Worm (Caenorhabditis elegans): ENCODE measurements around the gene clec-239.

clec-239 gene

DNA sequence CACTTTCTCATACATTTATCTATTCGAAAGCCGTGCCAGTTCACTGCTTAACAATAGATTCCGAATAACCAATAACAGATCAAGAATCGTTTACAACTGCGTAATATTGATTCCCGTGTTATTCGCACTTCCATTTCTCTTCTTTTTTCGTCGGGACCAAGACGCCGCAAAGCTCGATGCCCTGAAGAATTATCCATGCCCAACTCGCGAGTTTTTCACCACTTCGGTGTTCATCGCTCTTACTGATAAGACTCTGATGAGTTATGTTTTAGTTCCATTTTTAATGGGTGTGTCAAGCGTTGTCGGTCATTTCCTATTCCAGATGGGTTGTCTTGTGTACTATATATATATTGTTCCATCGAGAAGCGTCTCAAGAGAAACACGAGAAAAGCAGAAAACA, 17.0 kb downstream of the clec-239 start:
- no peak for TF ChIP-seq ceh-9 (tag; optimal IDR thresholded peaks at IDR 0.05)
- TF ChIP-seq ceh-48 (tag; optimal IDR thresholded peaks at IDR 0.05), result no peak
- no peak for TF ChIP-seq nhr-11 (tag; optimal IDR thresholded peaks at IDR 0.05)
- TF ChIP-seq lim-6 (tag; optimal IDR thresholded peaks at IDR 0.05), result no peak
- TF ChIP-seq pag-3 (tag; optimal IDR thresholded peaks at IDR 0.05; ENCODE audit: borderline replicate concordance), result no peak
- no peak for TF ChIP-seq fkh-6 (tag; optimal IDR thresholded peaks at IDR 0.05)
- no peak for TF ChIP-seq elt-4 (tag; optimal IDR thresholded peaks at IDR 0.05)
- no peak for TF ChIP-seq syd-9 (tag; optimal IDR thresholded peaks at IDR 0.05)
- no peak for TF ChIP-seq sox-4 (tag; optimal IDR thresholded peaks at IDR 0.05)
- no peak for TF ChIP-seq ceh-22 (tag; optimal IDR thresholded peaks at IDR 0.05)
- TF ChIP-seq pha-2 (tag; optimal IDR thresholded peaks at IDR 0.05), result no peak
- TF ChIP-seq dmd-4 (tag; optimal IDR thresholded peaks at IDR 0.05; ENCODE audit: borderline replicate concordance), result no peak
- no peak for TF ChIP-seq C08G9.2 (tag; optimal IDR thresholded peaks at IDR 0.05)
- no peak for TF ChIP-seq tbx-7 (tag; optimal IDR thresholded peaks at IDR 0.05)
- no peak for TF ChIP-seq elt-2 (tag; optimal IDR thresholded peaks at IDR 0.05)
- no peak for TF ChIP-seq pqm-1 (tag; optimal IDR thresholded peaks at IDR 0.05)

ce11 chrV:16974919-16975318, 18.6 kb downstream of the clec-239 start, which contains the start of gene srx-54:
Gene srx-54 (plus strand): TSS chrV:16975219.
- no peak for TF ChIP-seq ceh-19 (GFP tag; optimal IDR thresholded peaks at IDR 0.05)
- no peak for TF ChIP-seq odd-2 (tag; optimal IDR thresholded peaks at IDR 0.05)
- no peak for TF ChIP-seq sox-2 (GFP tag; IDR thresholded peaks at IDR 0.05)
- no peak for TF ChIP-seq ama-1 (optimal IDR thresholded peaks at IDR 0.05)
- TF ChIP-seq nhr-232 (tag; optimal IDR thresholded peaks at IDR 0.05), result no peak
- no peak for TF ChIP-seq unc-86 (tag; optimal IDR thresholded peaks at IDR 0.05)
- no peak for TF ChIP-seq pat-9 (tag; optimal IDR thresholded peaks at IDR 0.05)
- no peak for TF ChIP-seq syd-9 (tag; optimal IDR thresholded peaks at IDR 0.05)
- TF ChIP-seq ceh-45 (GFP tag; IDR thresholded peaks at IDR 0.05), result no peak
- no peak for TF ChIP-seq ets-4 (tag; optimal IDR thresholded peaks at IDR 0.05)
- TF ChIP-seq Y22D7AL.16 (tag; optimal IDR thresholded peaks at IDR 0.05), result no peak
- TF ChIP-seq pha-2 (tag; optimal IDR thresholded peaks at IDR 0.05), result no peak
- TF ChIP-seq dmd-4 (tag; optimal IDR thresholded peaks at IDR 0.05; ENCODE audit: borderline replicate concordance), result no peak
- TF ChIP-seq tbx-7 (tag; optimal IDR thresholded peaks at IDR 0.05), result no peak
- no peak for TF ChIP-seq lim-6 (tag; optimal IDR thresholded peaks at IDR 0.05)
- no peak for TF ChIP-seq madf-2 (tag; optimal IDR thresholded peaks at IDR 0.05)
- TF ChIP-seq ceh-34 (tag; optimal IDR thresholded peaks at IDR 0.05), result no peak
- TF ChIP-seq hlh-15 (tag; optimal IDR thresholded peaks at IDR 0.05), result no peak

DNA sequence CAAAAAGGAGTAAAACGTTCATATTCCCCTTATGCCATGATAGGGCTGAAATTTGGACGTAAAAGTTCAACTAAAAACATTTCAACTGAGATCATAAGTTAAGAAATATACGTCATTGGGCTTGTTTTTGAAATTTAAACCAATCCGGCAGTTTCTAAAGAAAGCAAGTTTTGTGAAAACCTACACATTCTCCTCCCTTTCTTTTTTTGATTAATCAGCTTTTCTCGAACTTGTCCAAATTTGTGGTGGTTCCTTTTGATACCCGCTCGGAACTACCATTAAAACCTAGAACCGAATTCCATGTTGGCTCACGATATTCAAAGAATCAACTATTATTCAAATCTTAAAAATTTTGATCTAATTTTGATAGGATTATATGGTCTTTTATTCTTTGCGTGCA, 24.0 kb downstream of the clec-239 start, which contains the start of gene srz-54:
srz-54 (plus strand) TSS at position 301 of the 400 bp plus-strand sequence.
- TF ChIP-seq rnt-1 (tag; optimal IDR thresholded peaks at IDR 0.05) (no peak), zip-5 (tag; optimal IDR thresholded peaks at IDR 0.05) (no peak), sox-2 (GFP tag; IDR thresholded peaks at IDR 0.05) (no peak), ceh-31 (tag; optimal IDR thresholded peaks at IDR 0.05) (no peak)

ce11 chrV:16987035-16987434, 30.7 kb downstream of the clec-239 start, which contains the start of gene Y102A5C.40:
Gene Y102A5C.40 (minus strand): TSS chrV:16987135.
- TF ChIP-seq elt-2 (tag; optimal IDR thresholded peaks at IDR 0.05), result no peak
- no peak for TF ChIP-seq nhr-232 (tag; optimal IDR thresholded peaks at IDR 0.05)
- no peak for TF ChIP-seq sox-4 (tag; optimal IDR thresholded peaks at IDR 0.05)

ce11 chrV:16987783-16988182, 31.5 kb downstream of the clec-239 start:
- no peak for TF ChIP-seq ceh-24 (tag; optimal IDR thresholded peaks at IDR 0.05)
- TF ChIP-seq unc-3 (GFP tag; conservative IDR thresholded peaks at IDR 0.05), result no peak
- TF ChIP-seq unc-3 (tag; optimal IDR thresholded peaks at IDR 0.05), result no peak
- no peak for TF ChIP-seq ceh-6 (GFP tag; optimal IDR thresholded peaks at IDR 0.05)
- TF ChIP-seq ztf-16 (tag; optimal IDR thresholded peaks at IDR 0.05), result no peak
- no peak for TF ChIP-seq fkh-10 (GFP tag; optimal IDR thresholded peaks at IDR 0.05)
